Worm (Caenorhabditis elegans): ENCODE measurements around the gene hyl-1.

- TF ChIP-seq snpc-4 (tag; optimal IDR thresholded peaks at IDR 0.05) (no peak), nhr-76 (tag; optimal IDR thresholded peaks at IDR 0.05) (no peak), lin-35 (GFP tag; optimal IDR thresholded peaks at IDR 0.05) (no peak), dsc-1 (tag; optimal IDR thresholded peaks at IDR 0.05) (no peak), zag-1 (tag; optimal IDR thresholded peaks at IDR 0.05) (no peak), C34B4.2 (tag; optimal IDR thresholded peaks at IDR 0.05) (no peak), lin-15B (tag; optimal IDR thresholded peaks at IDR 0.05) (no peak), nhr-11 (tag; optimal IDR thresholded peaks at IDR 0.05) (no peak), lin-13 (GFP tag; optimal IDR thresholded peaks at IDR 0.05) (no peak)
Measured at ce11 chrIV:8523981-8524380, 14.9 kb upstream of the hyl-1 start.
